Fruit fly (Drosophila melanogaster) whole organism, adult: Measurements from ENCODE around the gene PH4alphaSG2.
A peak's percentile ranks its signal among the peaks of the same experiment; 100 is the strongest.

Source experiments
- CG11617 ChIP-seq: fragments of 200-800 bp; sonication (Bioruptor generic); optimal IDR thresholded peaks from 2 replicates; lab custom pipeline; 2017; ENCODE audit warnings: mild to moderate bottlenecking, missing biosample characterization, missing genetic modification reagents, missing genetic modification characterization
- CG12768 ChIP-seq: fragments of 200-800 bp; sonication (Bioruptor generic); optimal IDR thresholded peaks from 2 replicates; lab custom pipeline; 2017; ENCODE audit warnings: missing biosample characterization, missing genetic modification characterization, mild to moderate bottlenecking, moderate library complexity, missing genetic modification reagents
- CG14711 ChIP-seq: fragments of 200-800 bp; sonication (Bioruptor generic); optimal IDR thresholded peaks from 2 replicates; lab custom pipeline; 2018; ENCODE audit warnings: missing biosample characterization, mild to moderate bottlenecking, missing genetic modification characterization, moderate library complexity
- CG1620 ChIP-seq: fragments of 200-800 bp; sonication (Bioruptor generic); optimal IDR thresholded peaks from 2 replicates; lab custom pipeline; 2016; ENCODE audit warnings: missing biosample characterization, missing genetic modification characterization
- CG33017 ChIP-seq: fragments of 200-800 bp; sonication (Bioruptor generic); optimal IDR thresholded peaks from 2 replicates; lab custom pipeline; 2018; ENCODE audit warnings: missing biosample characterization, mild to moderate bottlenecking, missing genetic modification characterization, moderate library complexity
- CG5204 ChIP-seq: fragments of 200-800 bp; sonication (Bioruptor generic); optimal IDR thresholded peaks from 2 replicates; lab custom pipeline; 2016; ENCODE audit warnings: missing biosample characterization, missing genetic modification characterization
- CG7045 ChIP-seq: fragments of 200-800 bp; sonication (Bioruptor generic); optimal IDR thresholded peaks from 2 replicates; lab custom pipeline; 2017; ENCODE audit warnings: missing biosample characterization, mild to moderate bottlenecking, missing genetic modification characterization
- CG7101 ChIP-seq: fragments of 200-800 bp; sonication (Bioruptor generic); optimal IDR thresholded peaks from 2 replicates; lab custom pipeline; 2018; ENCODE audit warnings: missing biosample characterization, mild to moderate bottlenecking, missing genetic modification characterization, moderate library complexity
- Clk ChIP-seq: fragments of 200-800 bp; sonication (Bioruptor generic); optimal IDR thresholded peaks from 2 replicates; lab custom pipeline; 2017; ENCODE audit warnings: missing biosample characterization, missing genetic modification characterization
- Crg-1 ChIP-seq: fragments of 200-800 bp; sonication (Bioruptor generic); optimal IDR thresholded peaks from 2 replicates; lab custom pipeline; 2016; ENCODE audit warnings: missing biosample characterization, missing genetic modification characterization
- Hr96 ChIP-seq: fragments of 200-800 bp; sonication (Bioruptor generic); optimal IDR thresholded peaks from 2 replicates; lab custom pipeline; 2016; ENCODE audit warnings: missing biosample characterization, missing genetic modification characterization
- Mnt ChIP-seq: fragments of 200-800 bp; sonication (Bioruptor generic); optimal IDR thresholded peaks from 2 replicates; lab custom pipeline; 2016; ENCODE audit warnings: missing biosample characterization, mild to moderate bottlenecking, missing genetic modification characterization
- bab1 ChIP-seq: fragments of 200-800 bp; sonication (Bioruptor generic); optimal IDR thresholded peaks from 3 replicates; lab custom pipeline; 2019; ENCODE audit warnings: missing biosample characterization, mild to moderate bottlenecking, missing genetic modification characterization, moderate library complexity
- cic ChIP-seq: fragments of 200-800 bp; sonication (Bioruptor generic); optimal IDR thresholded peaks from 2 replicates; lab custom pipeline; 2017; ENCODE audit warnings: missing biosample characterization, mild to moderate bottlenecking, missing genetic modification characterization, moderate library complexity
- cnc ChIP-seq, 2 experiments: fragments of >200 bp; optimal IDR thresholded peaks; 2 replicates each; lab custom pipeline; 2017
- kay ChIP-seq: fragments of 200-800 bp; sonication (Bioruptor generic); peaks from one replicate; lab custom pipeline; 2016; ENCODE audit warnings: missing biosample characterization, missing genetic modification characterization, borderline replicate concordance
- ovo ChIP-seq: fragments of 200-800 bp; sonication (Bioruptor generic); optimal IDR thresholded peaks from 2 replicates; lab custom pipeline; 2016; ENCODE audit warnings: missing biosample characterization, missing genetic modification characterization
- pad ChIP-seq: fragments of 200-800 bp; sonication (Bioruptor generic); optimal IDR thresholded peaks from 3 replicates; lab custom pipeline; 2017; ENCODE audit warnings: missing biosample characterization, missing genetic modification characterization, mild to moderate bottlenecking, moderate library complexity, missing genetic modification reagents
- tj ChIP-seq: fragments of 200-800 bp; sonication (Bioruptor generic); optimal IDR thresholded peaks from 3 replicates; lab custom pipeline; 2017; ENCODE audit warnings: missing biosample characterization, mild to moderate bottlenecking, missing genetic modification characterization, moderate library complexity
- toe ChIP-seq: fragments of 200-800 bp; sonication (Bioruptor generic); optimal IDR thresholded peaks from 2 replicates; lab custom pipeline; 2016; ENCODE audit warnings: missing biosample characterization, missing genetic modification characterization

Gene PH4alphaSG2

DNA sequence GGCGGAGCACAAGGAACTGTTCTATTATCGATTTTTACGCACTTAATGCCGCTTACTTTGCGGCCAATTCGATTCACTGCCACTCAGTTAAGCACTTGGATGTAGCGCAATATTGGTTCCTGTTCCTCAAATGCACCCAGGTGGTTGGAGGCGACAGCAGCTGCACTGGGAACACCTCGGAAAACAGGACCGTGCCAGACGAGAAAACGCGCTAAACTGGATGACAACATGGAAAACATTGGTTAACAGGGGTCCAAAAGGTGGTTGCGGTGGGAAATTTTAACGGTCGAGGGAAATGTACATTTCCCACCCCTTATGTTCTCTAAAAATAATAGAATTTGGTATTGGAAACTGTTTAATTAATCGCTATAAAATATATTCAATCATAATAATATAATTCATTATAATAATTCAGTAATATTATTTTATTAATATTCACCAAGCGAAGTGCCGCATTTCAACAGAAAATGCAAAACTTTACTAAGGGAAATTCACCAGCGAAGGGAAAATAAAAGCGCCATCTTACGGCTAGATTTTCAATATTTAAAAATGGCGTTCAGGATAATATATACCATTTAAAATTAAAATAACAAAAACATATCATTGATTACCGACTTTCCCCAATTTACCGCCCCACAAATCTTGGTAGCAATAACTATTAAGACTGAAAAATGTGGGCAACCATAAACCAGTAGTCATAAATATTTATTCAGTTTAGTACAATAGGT lies 33.9 kb upstream of the PH4alphaSG2 start, which contains the start of gene aralar1:
aralar1 (minus strand) TSS at position 51 of the 728 bp plus-strand sequence.
- TF ChIP-seq CG7101 (tag; lab: Kevin White, UChicago) (no peak), Clk (GFP tag; lab: Kevin White, UChicago) (no peak), cic (GFP tag; lab: Kevin White, UChicago) (no peak), CG33017 (no peak), CG14711 (tag; lab: Kevin White, UChicago) (no peak), CG7045 (GFP tag; lab: Kevin White, UChicago) (no peak), kay (no peak), CG12768 (GFP tag; lab: Kevin White, UChicago) (no peak), tj (no peak), pad (GFP tag; lab: Kevin White, UChicago) (no peak), cnc (optimal IDR thresholded peaks at IDR 0.05; lab: Kevin White, UChicago) (no peak), Mnt (GFP tag; lab: Kevin White, UChicago) (no peak), ovo (GFP tag; lab: Kevin White, UChicago) (no peak)

DNA sequence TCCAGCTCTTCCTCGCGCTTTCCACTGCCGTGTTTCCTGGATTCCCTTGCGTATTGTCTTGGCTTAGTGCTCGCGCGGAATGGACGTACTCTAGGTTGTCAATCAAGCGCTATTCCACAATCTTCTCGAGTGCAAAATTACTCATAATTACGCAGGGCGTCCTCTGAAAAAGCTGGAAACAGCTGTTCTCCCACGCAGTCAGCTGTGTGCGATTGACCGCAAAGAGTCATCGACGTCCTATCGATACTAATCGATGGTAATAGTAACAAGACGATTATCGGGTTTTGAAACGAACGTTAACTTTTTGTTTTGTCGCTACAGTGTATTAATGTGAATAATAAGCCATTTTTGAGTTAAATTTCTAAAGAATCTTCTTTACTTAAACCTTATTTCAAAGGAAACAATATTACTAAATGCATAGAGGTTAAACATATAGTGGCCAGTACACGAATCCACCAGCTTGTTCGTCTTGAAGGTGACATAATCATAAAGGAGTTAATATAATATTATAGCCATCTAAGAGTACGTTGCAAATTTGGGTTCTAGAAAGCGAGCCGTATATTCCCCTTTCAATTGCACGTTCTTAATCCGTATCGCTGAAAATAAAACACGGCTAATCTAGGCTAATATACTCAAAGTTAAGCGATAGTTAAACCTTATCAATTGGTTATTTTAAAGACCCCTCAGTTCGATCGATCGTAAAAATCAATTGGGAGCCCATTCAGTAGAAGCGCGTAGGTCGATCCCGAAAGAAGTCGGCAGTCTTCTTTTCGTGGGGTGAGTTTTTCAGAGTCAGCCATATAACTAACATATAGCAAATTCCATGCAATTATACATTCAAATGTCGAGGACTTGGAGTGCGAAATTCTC lies 30.6 kb upstream of the PH4alphaSG2 start, which contains the start of the genes CG2224 and CDase:
CG2224 (minus strand) TSS at position 235 of the 870 bp plus-strand sequence.
CDase (plus strand) TSS at position 456 of the 870 bp plus-strand sequence.
- peak; percentile 94 for TF ChIP-seq kay
- peak; percentile 69 for TF ChIP-seq bab1 (GFP tag; lab: Kevin White, UChicago)
- no peak for TF ChIP-seq pad (GFP tag; lab: Kevin White, UChicago)

DNA sequence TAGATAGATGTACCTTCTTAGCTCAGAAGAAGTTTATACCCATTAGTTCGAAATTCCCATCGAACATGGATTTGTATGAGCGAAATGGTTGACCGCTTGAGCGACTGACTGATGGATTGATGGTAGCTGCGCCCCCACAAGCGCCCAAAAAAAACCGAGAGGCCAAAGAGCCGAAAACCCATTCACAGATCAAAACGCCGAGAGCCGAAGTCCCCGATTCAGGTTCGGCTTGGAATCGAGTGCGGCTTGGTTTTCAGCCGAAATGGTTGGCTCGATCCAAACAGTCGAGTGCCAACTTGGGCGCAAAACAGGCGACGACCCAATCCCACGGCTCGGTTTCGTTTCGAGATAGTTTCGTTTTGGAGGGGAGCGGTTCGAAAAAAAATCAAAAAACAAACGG lies 29.7 kb upstream of the PH4alphaSG2 start:
- no peak for TF ChIP-seq ovo (GFP tag; lab: Kevin White, UChicago)

DNA sequence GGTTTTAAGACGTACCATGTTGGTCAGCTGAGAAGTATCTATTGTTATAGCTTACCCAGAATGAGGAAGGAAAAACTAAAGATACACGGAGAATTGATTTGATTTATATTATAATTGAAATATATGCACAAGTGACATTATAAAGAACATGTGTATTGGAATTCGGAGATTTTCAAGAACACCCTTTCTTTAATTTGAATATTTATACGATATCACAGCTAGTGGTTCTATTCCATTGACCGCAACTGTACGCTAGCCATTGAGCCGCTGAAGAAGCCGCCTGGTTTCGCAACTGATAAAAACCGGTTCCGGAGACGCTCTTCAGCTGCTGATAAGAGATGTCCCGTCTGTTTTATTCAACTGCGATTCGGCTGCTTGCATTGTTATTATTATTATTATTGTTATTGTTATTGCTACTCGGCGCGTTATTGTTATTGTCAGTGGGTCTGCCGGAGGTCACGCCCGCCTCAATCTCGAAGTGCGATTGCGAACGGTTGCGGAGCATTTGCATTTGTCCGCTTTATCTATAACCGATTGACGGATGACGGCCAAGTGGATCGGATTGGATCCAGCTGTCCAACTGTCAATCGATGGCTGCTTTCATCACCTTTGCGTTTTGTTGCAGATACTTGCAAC lies 28.1 kb upstream of the PH4alphaSG2 start:
- no peak for TF ChIP-seq Crg-1 (GFP tag; lab: Kevin White, UChicago)
- TF ChIP-seq Clk (GFP tag; lab: Kevin White, UChicago), result no peak
- no peak for TF ChIP-seq Mnt (GFP tag; lab: Kevin White, UChicago)
- no peak for TF ChIP-seq CG14711 (tag; lab: Kevin White, UChicago)
- no peak for TF ChIP-seq CG5204 (GFP tag; lab: Kevin White, UChicago)
- TF ChIP-seq tj, result no peak
- TF ChIP-seq CG33017, result no peak
- TF ChIP-seq CG1620 (GFP tag; lab: Kevin White, UChicago), result no peak
- TF ChIP-seq CG7045 (GFP tag; lab: Kevin White, UChicago), result no peak
- no peak for TF ChIP-seq toe
- no peak for TF ChIP-seq cnc (optimal IDR thresholded peaks at IDR 0.05; lab: Kevin White, UChicago)

DNA sequence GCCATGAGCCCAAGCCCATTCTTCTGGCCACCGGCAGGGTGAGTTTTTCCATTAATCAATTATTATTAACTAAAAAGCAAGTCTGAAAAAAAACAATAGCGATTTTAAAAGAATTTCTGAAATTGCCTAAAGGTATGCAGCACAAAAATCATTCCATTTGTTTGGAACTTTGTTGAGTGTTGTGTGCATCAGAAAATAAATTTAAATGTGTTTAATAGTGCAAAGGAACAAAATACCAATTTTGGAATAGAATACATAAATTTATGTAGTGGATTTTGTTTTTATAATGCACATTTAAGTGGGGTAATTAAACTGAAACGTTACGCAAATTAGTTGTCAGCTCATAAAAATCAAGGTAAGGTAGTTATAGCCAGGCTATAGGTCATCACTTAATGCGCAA lies 25.6 kb upstream of the PH4alphaSG2 start:
- TF ChIP-seq Crg-1 (GFP tag; lab: Kevin White, UChicago) (no peak), CG7101 (tag; lab: Kevin White, UChicago) (no peak), pad (GFP tag; lab: Kevin White, UChicago) (no peak), ovo (GFP tag; lab: Kevin White, UChicago) (no peak)

DNA sequence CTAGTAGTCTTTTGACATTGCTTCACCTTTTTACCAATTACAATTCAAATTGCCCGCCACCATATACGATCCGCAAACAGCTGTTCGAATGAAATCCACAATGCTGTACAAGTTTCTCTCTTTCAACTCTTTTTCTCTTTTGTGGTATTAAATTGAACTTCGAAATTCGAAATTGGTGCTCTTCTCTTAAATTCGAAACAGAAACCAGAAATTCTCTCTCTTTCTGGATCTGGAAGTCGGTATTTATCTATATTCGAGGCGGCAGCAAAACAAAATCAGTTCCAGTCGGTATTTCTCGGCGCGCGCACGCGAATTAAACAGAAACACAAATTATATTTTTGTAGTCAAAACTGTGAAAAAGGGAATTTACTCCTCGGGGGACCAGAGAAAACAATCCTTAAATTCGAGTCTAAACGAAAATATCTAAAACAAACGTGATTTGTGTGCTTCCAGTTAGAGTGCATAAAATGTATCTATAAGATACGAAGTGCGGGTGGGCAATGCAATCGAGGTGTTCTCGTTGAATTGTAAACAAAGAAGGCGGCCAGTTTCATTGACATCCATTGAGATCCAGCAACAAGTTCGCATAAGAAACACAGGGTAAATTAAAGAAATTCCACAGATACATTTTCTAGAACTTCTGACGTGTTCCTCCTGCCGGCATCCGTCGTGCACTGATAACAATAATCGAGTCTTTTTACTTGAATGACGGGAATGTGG lies 23.9 kb upstream of the PH4alphaSG2 start, which contains the start of gene PH4alphaEFB:
PH4alphaEFB (plus strand) TSS at position 276 of the 720 bp plus-strand sequence.
- peak; percentile 7 for TF ChIP-seq CG11617 (GFP tag; lab: Kevin White, UChicago)
- TF ChIP-seq toe, result no peak
- peak; percentile 30 for TF ChIP-seq tj
- no peak for TF ChIP-seq cic (GFP tag; lab: Kevin White, UChicago)
- TF ChIP-seq Crg-1 (GFP tag; lab: Kevin White, UChicago), result no peak
- no peak for TF ChIP-seq CG5204 (GFP tag; lab: Kevin White, UChicago)
- TF ChIP-seq Clk (GFP tag; lab: Kevin White, UChicago), result no peak
- no peak for TF ChIP-seq cnc (optimal IDR thresholded peaks at IDR 0.05; lab: Kevin White, UChicago)
- TF ChIP-seq ovo (GFP tag; lab: Kevin White, UChicago), result no peak
- no peak for TF ChIP-seq CG7101 (tag; lab: Kevin White, UChicago)
- no peak for TF ChIP-seq CG12768 (GFP tag; lab: Kevin White, UChicago)
- TF ChIP-seq CG33017, result no peak
- peak; percentile 11 for TF ChIP-seq Mnt (GFP tag; lab: Kevin White, UChicago)
- TF ChIP-seq pad (GFP tag; lab: Kevin White, UChicago), result no peak
- TF ChIP-seq kay, result peak; percentile 74
- no peak for TF ChIP-seq Hr96
- TF ChIP-seq CG7045 (GFP tag; lab: Kevin White, UChicago), result no peak
- no peak for TF ChIP-seq CG14711 (tag; lab: Kevin White, UChicago)
- peak; percentile 18 for TF ChIP-seq bab1 (GFP tag; lab: Kevin White, UChicago)
- no peak for TF ChIP-seq CG1620 (GFP tag; lab: Kevin White, UChicago)
